Worm (Caenorhabditis elegans): Measurements from ENCODE around the gene clec-147.

DNA sequence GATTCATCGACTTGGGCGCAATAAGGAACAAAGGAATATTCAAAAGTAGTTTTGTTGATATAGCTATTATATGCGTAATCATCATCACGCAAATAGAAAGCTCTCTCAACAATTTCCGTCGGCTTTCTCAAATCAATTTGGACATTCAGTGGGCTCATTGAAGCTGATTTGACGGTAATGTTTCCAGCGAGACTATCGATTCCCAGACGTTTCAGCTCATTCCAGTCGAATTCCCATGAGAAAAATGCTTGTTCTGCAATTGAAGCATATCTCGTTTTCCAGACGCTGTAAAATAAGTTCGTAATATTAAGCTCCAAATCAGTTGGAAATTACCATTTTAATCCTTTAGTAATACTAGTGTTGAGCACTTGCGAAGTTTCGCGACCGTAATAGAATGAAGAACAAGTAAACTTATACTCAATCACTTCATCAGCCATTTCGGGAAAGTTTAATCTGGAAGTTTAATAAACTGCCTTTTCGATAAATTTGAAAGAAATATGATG is 14.5 kb downstream of the clec-147 start, which contains the start of gene btb-20:
- TF ChIP-seq nhr-11 (tag; optimal IDR thresholded peaks at IDR 0.05), result no peak
- TF ChIP-seq hlh-30 (tag; optimal IDR thresholded peaks at IDR 0.05; ENCODE audit: insufficient read depth), result no peak
- no peak for TF ChIP-seq F13H6.1 (tag; optimal IDR thresholded peaks at IDR 0.05)
- no peak for TF ChIP-seq ceh-9 (tag; optimal IDR thresholded peaks at IDR 0.05)
- no peak for TF ChIP-seq elt-2 (tag; optimal IDR thresholded peaks at IDR 0.05)
- TF ChIP-seq fkh-10 (GFP tag; optimal IDR thresholded peaks at IDR 0.05), result no peak
- no peak for TF ChIP-seq mec-3 (tag; optimal IDR thresholded peaks at IDR 0.05; ENCODE audit: borderline replicate concordance)
- TF ChIP-seq rnt-1 (tag; optimal IDR thresholded peaks at IDR 0.05), result no peak
- no peak for TF ChIP-seq eyg-1 (tag; optimal IDR thresholded peaks at IDR 0.05)
- no peak for TF ChIP-seq ref-2 (tag; optimal IDR thresholded peaks at IDR 0.05)
- no peak for TF ChIP-seq tbx-2 (tag; optimal IDR thresholded peaks at IDR 0.05)
- no peak for TF ChIP-seq ets-4 (tag; optimal IDR thresholded peaks at IDR 0.05)
- TF ChIP-seq ceh-6 (GFP tag; optimal IDR thresholded peaks at IDR 0.05), result no peak
- TF ChIP-seq ceh-48 (tag; optimal IDR thresholded peaks at IDR 0.05), result no peak

Measured in whole organism, late embryonic.